Worm (Caenorhabditis elegans) whole organism, young adult: ENCODE results near the gene Y25C1A.8.

ENCODE experiments used
- B0019.2 ChIP-seq: fragments of 200-800 bp; sonication (Bioruptor generic); conservative IDR thresholded peaks from 2 replicates; pipeline ENCODE4 v1.3.6; 2022; ENCODE audit warnings: missing genetic modification reagents, missing genetic modification characterization, missing compliant biosample characterization
- B0035.1 ChIP-seq: sonication (generic microtip); optimal IDR thresholded peaks from 2 replicates; lab custom pipeline; 2016; ENCODE audit warnings: missing genetic modification characterization, mild to moderate bottlenecking, missing compliant biosample characterization, missing genotype, missing genetic modification reagents
- C17E4.6 ChIP-seq: fragments of 200-800 bp; sonication (Bioruptor generic); IDR thresholded peaks from 2 replicates; pipeline ENCODE4 v1.3.6; 2022; ENCODE audit warnings: missing genetic modification reagents, missing genetic modification characterization, missing compliant biosample characterization
- F37B4.10 ChIP-seq: fragments of 200-800 bp; sonication (Bioruptor generic); IDR thresholded peaks from 2 replicates; pipeline ENCODE4 v1.3.6; 2022; ENCODE audit warnings: missing genetic modification characterization, missing compliant biosample characterization
- F39B2.1 ChIP-seq: fragments of 200-800 bp; sonication (Bioruptor generic); IDR thresholded peaks from 2 replicates; pipeline ENCODE4 v1.3.6; 2022; ENCODE audit warnings: missing genetic modification reagents, missing genetic modification characterization, missing compliant biosample characterization
- F49E8.2 ChIP-seq: sonication (generic microtip); optimal IDR thresholded peaks from 3 replicates; lab custom pipeline; 2017; ENCODE audit warnings: missing genetic modification characterization, mild to moderate bottlenecking, missing compliant biosample characterization, antibody characterized with exemption, moderate library complexity; ENCODE audit not compliant: insufficient read depth
- F55B11.4 ChIP-seq: sonication (generic microtip); optimal IDR thresholded peaks from 2 replicates; lab custom pipeline; 2016; ENCODE audit warnings: missing compliant biosample characterization, missing genetic modification characterization, borderline replicate concordance; ENCODE audit not compliant: insufficient read depth
- F57A8.1 ChIP-seq: fragments of 200-800 bp; sonication (Bioruptor generic); optimal IDR thresholded peaks from 2 replicates; lab custom pipeline; 2018; ENCODE audit warnings: mild to moderate bottlenecking, missing genetic modification characterization, moderate library complexity, missing compliant biosample characterization
- T07F8.4 ChIP-seq: sonication (generic microtip); optimal IDR thresholded peaks from 2 replicates; lab custom pipeline; 2016; ENCODE audit warnings: mild to moderate bottlenecking, missing genetic modification characterization, moderate library complexity, missing compliant biosample characterization
- Y53G8AR.9 ChIP-seq: fragments of 200-800 bp; sonication (Bioruptor generic); conservative IDR thresholded peaks from 2 replicates; pipeline ENCODE4 v1.3.6; 2022; ENCODE audit warnings: missing genetic modification reagents, missing genetic modification characterization, missing compliant biosample characterization
- ZK185.1 ChIP-seq: sonication (generic microtip); optimal IDR thresholded peaks from 2 replicates; lab custom pipeline; 2016; ENCODE audit warnings: mild to moderate bottlenecking, missing genetic modification characterization, missing compliant biosample characterization; ENCODE audit not compliant: poor library complexity, severe bottlenecking
- ama-1 ChIP-seq, 3 experiments: fragments of 150-350 bp in 1 of 3; sonication (generic microtip) in 2 of 3; optimal IDR thresholded peaks; 2 replicates each; lab custom pipeline; 2014 to 2018; ENCODE audit warnings: missing biosample characterization in 2 of 3, missing genetic modification characterization in 2 of 3, missing genetic modification reagents in 2 of 3
- aptf-2 ChIP-seq: fragments of 200-800 bp; sonication (Bioruptor generic); conservative IDR thresholded peaks from 2 replicates; pipeline ENCODE4 v1.3.6; 2022; ENCODE audit warnings: missing genetic modification reagents, missing genetic modification characterization, missing compliant biosample characterization
- attf-3 ChIP-seq: fragments of 200-800 bp; sonication (Bioruptor generic); conservative IDR thresholded peaks from 2 replicates; pipeline ENCODE4 v1.3.6; 2022; ENCODE audit warnings: missing genetic modification reagents, missing genetic modification characterization, missing compliant biosample characterization
- attf-6 ChIP-seq: fragments of 200-800 bp; sonication (Bioruptor generic); IDR thresholded peaks from 2 replicates; pipeline ENCODE4 v1.3.6; 2022; ENCODE audit warnings: missing genetic modification reagents, missing genetic modification characterization, missing compliant biosample characterization
- dpl-1 ChIP-seq: fragments of 150-350 bp; optimal IDR thresholded peaks from 2 replicates; lab custom pipeline; 2014; ENCODE audit warnings: missing biosample characterization, missing genetic modification reagents, missing genetic modification characterization
- efl-1 ChIP-seq: fragments of 150-350 bp; optimal IDR thresholded peaks from 2 replicates; lab custom pipeline; 2014; ENCODE audit warnings: missing biosample characterization, missing genetic modification reagents, missing genetic modification characterization
- egl-44 ChIP-seq: fragments of 200-800 bp; sonication (Bioruptor generic); IDR thresholded peaks from 2 replicates; pipeline ENCODE4 v1.3.6; 2022; ENCODE audit warnings: missing genetic modification reagents, missing genetic modification characterization, missing compliant biosample characterization
- egrh-3 ChIP-seq: fragments of 200-800 bp; sonication (Bioruptor generic); IDR thresholded peaks from 2 replicates; pipeline ENCODE4 v1.3.6; 2022; ENCODE audit warnings: missing genetic modification reagents, missing genetic modification characterization, missing compliant biosample characterization
- ekl-4 ChIP-seq: fragments of 200-800 bp; sonication (Bioruptor generic); IDR thresholded peaks from 2 replicates; pipeline ENCODE4 v1.3.6; 2022; ENCODE audit warnings: missing genetic modification reagents, missing genetic modification characterization, missing compliant biosample characterization
- let-526 ChIP-seq: fragments of 200-800 bp; sonication (Bioruptor generic); IDR thresholded peaks from 2 replicates; pipeline ENCODE4 v1.3.6; 2022; ENCODE audit warnings: missing genetic modification reagents, missing genetic modification characterization, missing compliant biosample characterization
- lin-35 ChIP-seq, 3 experiments: fragments of 150-350 bp in 2 of 3; sonication (generic microtip) in 1 of 3; optimal IDR thresholded peaks; 2 replicates each; lab custom pipeline; 2014 to 2018; ENCODE audit warnings: missing biosample characterization in 3 of 3, missing genetic modification characterization in 3 of 3, missing genetic modification reagents in 3 of 3
- lsy-27 ChIP-seq: sonication (generic microtip); optimal IDR thresholded peaks from 2 replicates; lab custom pipeline; 2017; ENCODE audit warnings: missing genetic modification characterization, mild to moderate bottlenecking, missing compliant biosample characterization, antibody characterized with exemption, missing genotype, borderline replicate concordance; ENCODE audit not compliant: insufficient read depth
- madf-3 ChIP-seq: fragments of 200-800 bp; sonication (Bioruptor generic); IDR thresholded peaks from 2 replicates; pipeline ENCODE4 v1.3.6; 2022; ENCODE audit warnings: missing genetic modification reagents, missing genetic modification characterization, missing compliant biosample characterization
- mes-4 ChIP-seq: sonication (generic microtip); optimal IDR thresholded peaks from 2 replicates; lab custom pipeline; 2016; ENCODE audit warnings: missing genotype, missing genetic modification characterization, missing compliant biosample characterization
- nfyb-1 ChIP-seq: fragments of 200-800 bp; sonication (Bioruptor generic); IDR thresholded peaks from 2 replicates; pipeline ENCODE4 v1.3.6; 2022; ENCODE audit warnings: missing genetic modification reagents, missing genetic modification characterization, missing compliant biosample characterization
- pbrm-1 ChIP-seq: fragments of 200-800 bp; sonication (Bioruptor generic); IDR thresholded peaks from 2 replicates; pipeline ENCODE4 v1.3.6; 2022; ENCODE audit warnings: missing genetic modification reagents, missing genetic modification characterization, missing compliant biosample characterization
- pha-4 ChIP-seq: fragments of 150-350 bp; sonication (generic microtip); optimal IDR thresholded peaks from 2 replicates; lab custom pipeline; 2014; ENCODE audit warnings: missing biosample characterization, missing genetic modification reagents, missing genetic modification characterization
- sdz-38 ChIP-seq: sonication (generic microtip); optimal IDR thresholded peaks from 2 replicates; lab custom pipeline; 2016; ENCODE audit warnings: missing genotype, missing genetic modification characterization, missing compliant biosample characterization
- snpc-4 ChIP-seq, 5 experiments: fragments of 150-350 bp in 1 of 5; sonication (generic microtip) in 4 of 5; optimal IDR thresholded peaks; 2 replicates each; lab custom pipeline; 2014 to 2018; ENCODE audit warnings: missing genetic modification characterization in 5 of 5, missing biosample characterization in 3 of 5, antibody characterized with exemption in 2 of 5, mild to moderate bottlenecking in 2 of 5, missing compliant biosample characterization in 2 of 5, missing genotype in 2 of 5, moderate library complexity in 2 of 5, missing genetic modification reagents in 1 of 5
- tbp1 ChIP-seq: fragments of 200-800 bp; sonication (Bioruptor generic); optimal IDR thresholded peaks from 2 replicates; lab custom pipeline; 2018; ENCODE audit warnings: mild to moderate bottlenecking, missing genetic modification characterization, missing compliant biosample characterization
- unc-130 ChIP-seq: sonication (generic microtip); optimal IDR thresholded peaks from 2 replicates; lab custom pipeline; 2016; ENCODE audit warnings: missing genetic modification reagents, missing genetic modification characterization, missing compliant biosample characterization
- xnd-1 ChIP-seq: sonication (generic microtip); optimal IDR thresholded peaks from 2 replicates; lab custom pipeline; 2016; ENCODE audit warnings: missing genotype, missing genetic modification reagents, missing genetic modification characterization, missing compliant biosample characterization
- ztf-22 ChIP-seq: fragments of 200-800 bp; sonication (Bioruptor generic); optimal IDR thresholded peaks from 2 replicates; lab custom pipeline; 2018; ENCODE audit warnings: mild to moderate bottlenecking, missing genetic modification characterization, moderate library complexity, missing compliant biosample characterization
- ztf-25 ChIP-seq: fragments of 200-800 bp; sonication (Bioruptor generic); IDR thresholded peaks from 2 replicates; pipeline ENCODE4 v1.3.6; 2022; ENCODE audit warnings: missing genetic modification reagents, missing genetic modification characterization, missing compliant biosample characterization
- ztf-6 ChIP-seq: fragments of 200-800 bp; sonication (Bioruptor generic); IDR thresholded peaks from 2 replicates; pipeline ENCODE4 v1.3.6; 2022; ENCODE audit warnings: missing genetic modification reagents, missing genetic modification characterization, missing compliant biosample characterization

The Y25C1A.8 gene

DNA sequence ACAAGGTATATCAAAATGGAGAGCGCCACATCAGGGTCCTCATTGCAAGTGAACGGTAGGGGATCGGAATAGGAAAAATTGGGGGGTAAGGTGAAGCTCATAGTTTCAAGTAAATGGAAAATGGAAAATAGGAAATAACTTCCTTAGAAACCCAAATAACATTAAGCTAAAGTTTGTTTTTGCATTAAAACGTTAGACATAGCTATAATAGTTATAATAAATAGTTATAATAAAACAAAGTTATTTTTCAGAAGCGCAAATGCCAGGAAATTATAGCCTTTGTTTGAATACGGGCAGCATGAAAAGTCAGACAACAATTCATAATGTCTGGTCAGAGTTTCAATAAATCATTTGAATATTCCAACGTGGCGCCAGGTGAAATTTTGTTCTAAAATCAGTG lies 23.8 kb upstream of the Y25C1A.8 start, which contains the start of gene srg-24:
Gene srg-24 (minus strand): TSS at position 101 of the 400 bp plus-strand sequence.
- no peak for TF ChIP-seq B0019.2 (GFP tag; lab: Robert Waterston, UW)
- no peak for TF ChIP-seq egrh-3 (GFP tag; lab: Robert Waterston, UW)
- no peak for TF ChIP-seq ztf-6 (GFP tag; lab: Robert Waterston, UW)
- TF ChIP-seq lsy-27: no peak
- no peak for TF ChIP-seq let-526
- TF ChIP-seq F49E8.2 (tag; lab: Kevin White, UChicago): no peak
- no peak for TF ChIP-seq Y53G8AR.9 (GFP tag; lab: Robert Waterston, UW)
- TF ChIP-seq ama-1 (optimal IDR thresholded peaks at IDR 0.05; lab: Kevin White, UChicago): no peak
- TF ChIP-seq ama-1 (GFP tag; optimal IDR thresholded peaks at IDR 0.05; lab: Kevin White, UChicago): no peak
- no peak for TF ChIP-seq madf-3 (GFP tag; lab: Robert Waterston, UW)
- TF ChIP-seq pbrm-1 (GFP tag; lab: Robert Waterston, UW): no peak

DNA sequence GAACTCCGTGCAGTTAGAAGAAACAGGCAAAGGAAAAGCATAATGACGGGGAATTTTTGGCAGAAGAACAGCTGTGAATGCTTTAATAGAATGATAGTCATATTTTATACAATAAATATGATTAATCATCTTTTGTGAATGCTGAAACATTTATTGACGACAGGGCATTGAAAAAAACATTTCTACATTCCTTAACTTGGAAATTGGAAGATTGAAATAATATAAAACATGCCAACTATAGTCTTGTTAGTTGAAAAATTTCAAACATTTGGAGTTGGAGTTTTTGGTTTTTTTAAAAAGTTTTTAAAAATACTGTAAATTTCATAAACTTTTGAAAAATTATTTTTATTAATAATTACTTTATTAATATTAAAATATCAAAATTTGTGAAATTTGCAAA lies 20.1 kb upstream of the Y25C1A.8 start, which contains the start of gene Y25C1A.14:
Gene Y25C1A.14 (minus strand): TSS at position 101 of the 400 bp plus-strand sequence.
- TF ChIP-seq attf-3 (GFP tag; lab: Robert Waterston, UW) (no peak), let-526 (no peak), ZK185.1 (tag; lab: Kevin White, UChicago) (no peak), F57A8.1 (GFP tag; lab: Kevin White, UChicago) (no peak), F39B2.1 (GFP tag; lab: Robert Waterston, UW) (no peak)
- TF ChIP-seq, all 124 proteins: peak for 0

DNA sequence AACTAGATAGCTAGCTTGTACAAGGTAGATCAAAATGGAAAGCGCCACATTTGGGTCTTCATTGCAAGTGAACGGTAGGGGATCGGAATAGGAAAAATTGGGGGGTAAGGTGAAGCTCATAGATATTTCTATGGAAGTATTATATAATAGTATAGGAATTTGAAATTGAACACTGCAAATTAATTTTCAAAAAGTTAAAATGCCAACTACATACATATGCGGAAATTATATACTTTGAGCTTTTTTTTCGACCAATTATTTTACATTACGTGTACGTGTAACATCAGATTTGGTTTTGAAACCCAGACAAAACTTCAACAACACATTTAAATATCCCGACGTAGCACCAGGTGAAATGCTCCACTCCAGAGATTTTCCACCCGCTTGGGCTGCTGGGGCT lies 19.3 kb upstream of the Y25C1A.8 start, which contains the start of gene srg-23:
Gene srg-23 (minus strand): TSS at position 101 of the 400 bp plus-strand sequence.
- no peak for TF ChIP-seq ekl-4
- no peak for TF ChIP-seq snpc-4 (GFP tag; optimal IDR thresholded peaks at IDR 0.05; lab: Kevin White, UChicago)
- no peak for TF ChIP-seq snpc-4 (tag; optimal IDR thresholded peaks at IDR 0.05; lab: Kevin White, UChicago)
- no peak for TF ChIP-seq ztf-22 (GFP tag; lab: Kevin White, UChicago)
- no peak for TF ChIP-seq C17E4.6 (GFP tag; lab: Robert Waterston, UW)
- TF ChIP-seq F55B11.4 (tag; lab: Kevin White, UChicago): no peak
- TF ChIP-seq tbp1: no peak
- TF ChIP-seq F37B4.10 (GFP tag; lab: Robert Waterston, UW): no peak

DNA sequence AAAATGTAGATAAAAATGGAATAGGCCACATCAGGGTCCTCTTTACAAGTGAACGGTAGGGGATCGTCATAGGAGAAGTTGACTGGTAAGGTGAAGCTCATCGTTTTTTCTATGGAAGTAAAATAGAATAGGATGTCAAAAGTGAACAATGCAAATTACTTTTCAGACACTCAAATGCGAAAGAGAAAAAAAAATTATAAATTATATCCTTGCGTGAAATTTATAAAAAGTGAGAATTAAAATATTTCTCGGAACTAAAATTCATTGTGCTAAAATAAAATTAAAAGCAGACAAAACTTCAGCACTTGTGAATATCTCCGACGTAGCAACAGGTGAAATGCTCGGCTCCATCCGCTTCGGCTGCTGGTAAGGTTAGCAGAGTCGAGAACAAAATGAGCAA lies 16.6 kb upstream of the Y25C1A.8 start, which contains the start of gene srg-22:
Gene srg-22 (minus strand): TSS at position 101 of the 400 bp plus-strand sequence.
- no peak for TF ChIP-seq aptf-2 (GFP tag; lab: Robert Waterston, UW)
- no peak for TF ChIP-seq egl-44 (GFP tag; lab: Robert Waterston, UW)
- TF ChIP-seq F37B4.10 (GFP tag; lab: Robert Waterston, UW): no peak
- TF ChIP-seq unc-130 (GFP tag; lab: Kevin White, UChicago): no peak
- no peak for TF ChIP-seq B0019.2 (GFP tag; lab: Robert Waterston, UW)
- TF ChIP-seq xnd-1: no peak
- no peak for TF ChIP-seq sdz-38 (tag; lab: Kevin White, UChicago)
- TF ChIP-seq mes-4 (tag; lab: Kevin White, UChicago): no peak
- TF ChIP-seq snpc-4 (GFP tag; optimal IDR thresholded peaks at IDR 0.05; lab: Kevin White, UChicago): no peak
- TF ChIP-seq snpc-4 (tag; optimal IDR thresholded peaks at IDR 0.05; lab: Kevin White, UChicago): no peak
- TF ChIP-seq nfyb-1 (GFP tag; lab: Robert Waterston, UW): no peak
- no peak for TF ChIP-seq pha-4 (tag; lab: Kevin White, UChicago)
- TF ChIP-seq ztf-25 (GFP tag; lab: Robert Waterston, UW): no peak
- TF ChIP-seq attf-6: no peak
- TF ChIP-seq B0035.1 (tag; lab: Kevin White, UChicago): no peak
- no peak for TF ChIP-seq dpl-1 (GFP tag; lab: Kevin White, UChicago)
- no peak for TF ChIP-seq efl-1 (GFP tag; lab: Kevin White, UChicago)
- no peak for TF ChIP-seq lin-35 (GFP tag; optimal IDR thresholded peaks at IDR 0.05; lab: Kevin White, UChicago)
- TF ChIP-seq T07F8.4 (tag; lab: Kevin White, UChicago): no peak
